Worm (Caenorhabditis elegans) whole organism, late embryonic: ENCODE data around the gene ethe-1.
A peak's percentile ranks its signal among the peaks of the same experiment; 100 is the strongest.

Source experiments
- C08G9.2 ChIP-seq: sonication (generic microtip); optimal IDR thresholded peaks from 2 replicates; lab custom pipeline; 2016; ENCODE audit warnings: mild to moderate bottlenecking, missing genetic modification characterization, moderate library complexity, missing compliant biosample characterization
- C38D4.7 ChIP-seq: fragments of 200-800 bp; sonication (Bioruptor generic); optimal IDR thresholded peaks from 2 replicates; lab custom pipeline; 2018; ENCODE audit warnings: mild to moderate bottlenecking, missing genetic modification characterization, moderate library complexity, missing compliant biosample characterization
- K02D7.2 ChIP-seq: sonication (generic microtip); optimal IDR thresholded peaks from 2 replicates; lab custom pipeline; 2017; ENCODE audit warnings: mild to moderate bottlenecking, missing genetic modification characterization, missing compliant biosample characterization
- K09A11.1 ChIP-seq: sonication (generic microtip); optimal IDR thresholded peaks from 2 replicates; lab custom pipeline; 2017; ENCODE audit warnings: antibody characterized with exemption, mild to moderate bottlenecking, missing genetic modification characterization, missing compliant biosample characterization; ENCODE audit not compliant: insufficient read depth
- Y22D7AL.16 ChIP-seq: sonication (generic microtip); optimal IDR thresholded peaks from 2 replicates; lab custom pipeline; 2016; ENCODE audit warnings: missing genetic modification characterization, missing compliant biosample characterization
- ama-1 ChIP-seq: fragments of 150-350 bp; optimal IDR thresholded peaks from 2 replicates; lab custom pipeline; 2014
- ceh-14 ChIP-seq: sonication (generic microtip); optimal IDR thresholded peaks from 2 replicates; lab custom pipeline; 2016; ENCODE audit warnings: missing genotype, missing genetic modification characterization, missing compliant biosample characterization
- ceh-19 ChIP-seq: fragments of 200-800 bp; sonication (Bioruptor generic); optimal IDR thresholded peaks from 2 replicates; lab custom pipeline; 2018; ENCODE audit warnings: mild to moderate bottlenecking, missing genetic modification characterization, missing compliant biosample characterization
- ceh-22 ChIP-seq: sonication (generic microtip); optimal IDR thresholded peaks from 2 replicates; lab custom pipeline; 2017; ENCODE audit warnings: missing biosample characterization, missing genetic modification characterization
- ceh-24 ChIP-seq: sonication (generic microtip); optimal IDR thresholded peaks from 2 replicates; lab custom pipeline; 2016; ENCODE audit warnings: mild to moderate bottlenecking, missing genetic modification characterization, missing compliant biosample characterization
- ceh-30 ChIP-seq: fragments of 150-350 bp; optimal IDR thresholded peaks from 2 replicates; lab custom pipeline; 2014; ENCODE audit warnings: missing biosample characterization, missing genetic modification characterization
- ceh-31 ChIP-seq: sonication (generic microtip); optimal IDR thresholded peaks from 2 replicates; lab custom pipeline; 2016; ENCODE audit warnings: missing genetic modification characterization, missing compliant biosample characterization
- ceh-45 ChIP-seq: fragments of 200-800 bp; sonication (Bioruptor generic); IDR thresholded peaks from 2 replicates; pipeline ENCODE4 v1.3.6; 2022; ENCODE audit warnings: missing genetic modification reagents, missing genetic modification characterization, missing compliant biosample characterization
- ceh-48 ChIP-seq: sonication (generic microtip); optimal IDR thresholded peaks from 2 replicates; lab custom pipeline; 2016; ENCODE audit warnings: missing genetic modification characterization, inconsistent platforms, missing compliant biosample characterization
- dve-1 ChIP-seq: sonication (generic microtip); optimal IDR thresholded peaks from 2 replicates; lab custom pipeline; 2017; ENCODE audit warnings: antibody characterized with exemption, mild to moderate bottlenecking, missing genetic modification characterization, missing compliant biosample characterization
- elt-2 ChIP-seq: sonication (generic microtip); optimal IDR thresholded peaks from 2 replicates; lab custom pipeline; 2016; ENCODE audit warnings: missing genetic modification reagents, missing genetic modification characterization, missing compliant biosample characterization
- elt-4 ChIP-seq: sonication (generic microtip); optimal IDR thresholded peaks from 2 replicates; lab custom pipeline; 2016; ENCODE audit warnings: missing genetic modification characterization, missing compliant biosample characterization
- fax-1 ChIP-seq: sonication (generic microtip); optimal IDR thresholded peaks from 2 replicates; lab custom pipeline; 2016; ENCODE audit warnings: missing genotype, missing genetic modification characterization, missing compliant biosample characterization
- fkh-10 ChIP-seq: fragments of 150-350 bp; optimal IDR thresholded peaks from 2 replicates; lab custom pipeline; 2014; ENCODE audit warnings: missing biosample characterization, missing genetic modification reagents, missing genetic modification characterization
- hlh-13 ChIP-seq: fragments of 200-800 bp; sonication (Bioruptor generic); optimal IDR thresholded peaks from 2 replicates; lab custom pipeline; 2018; ENCODE audit warnings: mild to moderate bottlenecking, missing genetic modification characterization, missing compliant biosample characterization
- hlh-6 ChIP-seq: sonication (generic microtip); optimal IDR thresholded peaks from 2 replicates; lab custom pipeline; 2016; ENCODE audit warnings: missing genotype, missing genetic modification characterization, missing compliant biosample characterization
- hlh-8 ChIP-seq: sonication (generic microtip); optimal IDR thresholded peaks from 2 replicates; lab custom pipeline; 2016; ENCODE audit warnings: missing genotype, missing genetic modification characterization, missing compliant biosample characterization
- madf-2 ChIP-seq: sonication (generic microtip); optimal IDR thresholded peaks from 2 replicates; lab custom pipeline; 2017; ENCODE audit warnings: missing genetic modification characterization, missing compliant biosample characterization
- mec-3 ChIP-seq: sonication (generic microtip); optimal IDR thresholded peaks from 2 replicates; lab custom pipeline; 2016; ENCODE audit warnings: borderline replicate concordance, missing genetic modification characterization, missing compliant biosample characterization
- nfya-1 ChIP-seq: sonication (generic microtip); optimal IDR thresholded peaks from 2 replicates; lab custom pipeline; 2017; ENCODE audit warnings: missing genetic modification characterization, mild to moderate bottlenecking, missing compliant biosample characterization, antibody characterized with exemption, moderate library complexity
- nhr-11 ChIP-seq: fragments of 150-350 bp; optimal IDR thresholded peaks from 2 replicates; lab custom pipeline; 2014; ENCODE audit warnings: missing biosample characterization, missing genetic modification characterization
- pat-9 ChIP-seq: fragments of 200-800 bp; sonication (Bioruptor generic); optimal IDR thresholded peaks from 2 replicates; lab custom pipeline; 2018; ENCODE audit warnings: mild to moderate bottlenecking, missing genetic modification characterization, moderate library complexity, missing compliant biosample characterization
- ref-2 ChIP-seq: sonication (generic microtip); optimal IDR thresholded peaks from 2 replicates; lab custom pipeline; 2016; ENCODE audit warnings: missing genetic modification characterization, missing compliant biosample characterization
- sox-2 ChIP-seq: fragments of 200-800 bp; sonication (Bioruptor generic); IDR thresholded peaks from 2 replicates; pipeline ENCODE4 v1.3.6; 2022; ENCODE audit warnings: missing genetic modification reagents, missing genetic modification characterization, missing compliant biosample characterization
- tbx-2 ChIP-seq: sonication (generic microtip); optimal IDR thresholded peaks from 2 replicates; lab custom pipeline; 2016; ENCODE audit warnings: missing genetic modification characterization, missing compliant biosample characterization
- tbx-7 ChIP-seq: sonication (generic microtip); optimal IDR thresholded peaks from 2 replicates; lab custom pipeline; 2016; ENCODE audit warnings: missing genotype, missing genetic modification characterization, missing compliant biosample characterization
- ttx-3 ChIP-seq: sonication (generic microtip); optimal IDR thresholded peaks from 2 replicates; lab custom pipeline; 2016; ENCODE audit warnings: missing genetic modification reagents, missing genetic modification characterization, missing compliant biosample characterization
- unc-42 ChIP-seq: sonication (generic microtip); optimal IDR thresholded peaks from 2 replicates; lab custom pipeline; 2016; ENCODE audit warnings: missing genotype, missing genetic modification characterization, missing compliant biosample characterization

Gene ethe-1

DNA sequence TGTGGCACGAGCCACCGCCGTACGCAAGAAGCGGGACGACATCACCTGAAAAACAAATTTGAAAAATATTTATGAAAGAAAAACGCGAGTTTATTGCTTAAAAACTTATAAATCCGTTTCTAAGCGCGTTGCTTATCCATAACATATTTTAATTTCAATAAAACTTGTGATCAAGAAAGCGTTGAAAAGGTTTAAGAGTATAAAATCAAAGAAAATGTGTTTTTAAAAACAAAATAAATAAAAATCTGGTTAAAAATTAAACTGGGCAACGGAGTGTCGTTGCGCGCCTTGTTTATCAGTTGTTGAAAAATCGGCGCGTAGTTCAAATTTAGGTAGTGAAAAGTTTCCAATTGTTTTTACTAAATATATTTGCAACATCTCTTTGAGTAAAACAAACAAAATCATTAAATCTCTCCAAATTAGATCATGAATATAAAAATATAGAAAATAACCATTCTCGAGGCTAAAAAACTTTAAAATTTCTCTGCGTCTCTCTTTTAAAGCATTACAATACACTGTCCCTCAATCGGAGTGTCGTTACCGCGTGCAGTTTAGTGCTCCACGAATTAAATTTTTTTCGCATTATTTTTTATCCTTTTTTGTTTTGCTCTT is 16.4 kb upstream of the ethe-1 start, which contains the start of gene ndua-5:
TSS of gene ndua-5 (minus strand) at position 51 of the 612 bp plus-strand sequence.
- TF ChIP-seq unc-42 (peak; percentile 60), ceh-48 (tag; lab: Kevin White, UChicago) (no peak), fax-1 (tag; lab: Kevin White, UChicago) (no peak), K02D7.2 (no peak), ceh-19 (GFP tag; lab: Kevin White, UChicago) (no peak)
- TF ChIP-seq, all 69 proteins: peak for 1

DNA sequence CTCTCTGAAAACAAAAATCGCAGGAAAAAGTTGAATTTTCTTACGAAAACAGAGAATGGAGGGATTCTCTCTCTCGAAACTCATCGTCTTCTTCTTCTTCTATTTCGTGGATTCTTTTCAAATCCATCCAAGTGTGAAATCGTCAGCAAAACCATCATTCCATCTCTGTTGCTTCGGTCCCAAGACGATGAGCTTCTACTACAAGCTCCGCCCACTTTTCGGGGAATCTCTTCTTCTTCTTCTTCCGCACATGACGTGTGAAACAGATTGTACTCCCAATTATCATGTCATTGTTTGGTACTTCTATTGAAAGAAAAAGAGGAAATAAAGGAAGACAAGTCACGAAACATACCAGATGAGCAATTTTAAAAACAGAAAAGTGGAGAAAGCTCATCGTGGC is 14.6 kb upstream of the ethe-1 start:
- TF ChIP-seq unc-42 (no peak), ceh-31 (tag; lab: Kevin White, UChicago) (peak; percentile 52), nhr-11 (tag; lab: Kevin White, UChicago) (no peak)

DNA sequence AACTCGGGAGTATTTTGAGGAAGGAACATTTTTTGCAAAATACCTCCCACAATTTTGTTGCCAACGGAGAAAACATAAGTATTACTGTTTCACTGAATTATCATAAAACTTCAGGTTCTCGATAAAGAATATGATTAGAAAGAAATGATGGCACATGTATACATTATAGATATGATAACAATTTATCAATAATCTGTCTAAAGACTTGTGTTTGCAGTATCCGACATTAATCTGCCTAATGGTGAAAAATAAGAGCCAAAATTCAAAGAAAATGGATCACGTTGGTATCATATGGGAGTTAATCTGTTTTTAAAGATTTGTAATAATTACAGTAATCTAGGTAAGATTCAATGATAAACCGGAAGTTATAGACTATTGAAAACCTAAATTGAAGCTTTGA is 12.1 kb upstream of the ethe-1 start:
- no peak for TF ChIP-seq nfya-1 (tag; lab: Kevin White, UChicago)
- peak; percentile 52 for TF ChIP-seq elt-2 (tag; lab: Kevin White, UChicago)

DNA sequence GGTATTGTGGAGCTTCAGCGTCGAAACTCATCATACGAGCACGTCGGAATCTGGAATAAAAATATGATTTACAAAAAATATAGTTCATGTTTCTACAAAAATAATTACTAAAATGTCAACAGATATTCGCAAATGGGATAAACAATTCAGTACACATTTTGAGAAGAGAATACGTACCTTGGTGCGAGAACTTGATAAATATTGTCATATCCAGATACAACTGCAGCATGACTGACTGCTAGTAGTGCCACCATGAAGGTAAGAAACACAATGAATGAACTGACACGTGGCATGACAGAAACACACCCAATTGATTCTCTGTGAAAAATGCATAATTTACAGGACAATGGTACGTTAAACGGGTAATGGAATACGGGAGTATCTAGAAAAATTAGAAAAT is 10.0 kb upstream of the ethe-1 start, which contains the start of gene nlp-35:
TSS of gene nlp-35 (minus strand) at position 319 of the 400 bp plus-strand sequence.
- TF ChIP-seq ref-2, result no peak
- TF ChIP-seq fkh-10 (GFP tag; lab: Kevin White, UChicago), result no peak
- no peak for TF ChIP-seq mec-3 (tag; lab: Kevin White, UChicago)
- no peak for TF ChIP-seq hlh-8 (tag; lab: Kevin White, UChicago)
- TF ChIP-seq C38D4.7 (GFP tag; lab: Kevin White, UChicago), result no peak
- TF ChIP-seq ceh-22 (tag; lab: Kevin White, UChicago), result no peak
- no peak for TF ChIP-seq madf-2 (tag; lab: Kevin White, UChicago)
- no peak for TF ChIP-seq elt-4 (tag; lab: Kevin White, UChicago)
- no peak for TF ChIP-seq hlh-13
- no peak for TF ChIP-seq sox-2 (GFP tag; lab: Robert Waterston, UW)

DNA sequence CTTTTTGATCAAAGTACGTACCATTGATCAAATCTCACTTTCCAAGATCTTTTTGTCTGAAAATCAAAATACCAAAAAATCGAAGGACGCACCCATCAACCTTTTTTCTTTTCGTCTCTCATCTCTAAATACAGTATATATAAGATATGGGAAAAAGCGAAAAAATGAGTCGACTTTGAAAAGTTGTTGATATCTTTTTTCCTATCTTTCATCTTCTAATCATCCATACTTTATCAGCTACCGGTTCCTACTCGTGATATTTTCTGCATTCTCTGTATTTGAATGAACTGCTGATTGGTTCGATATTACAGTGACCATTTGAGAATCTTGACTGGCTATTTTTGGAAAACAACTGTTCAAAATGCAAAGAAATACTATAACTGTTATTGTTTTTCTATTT is 8.3 kb upstream of the ethe-1 start, which contains the start of gene C33A12.19:
TSS of gene C33A12.19 (plus strand) at position 169 of the 400 bp plus-strand sequence.
- TF ChIP-seq dve-1 (tag; lab: Kevin White, UChicago), result no peak
- TF ChIP-seq Y22D7AL.16 (tag; lab: Kevin White, UChicago), result no peak
- TF ChIP-seq ceh-24 (tag; lab: Kevin White, UChicago), result no peak
- TF ChIP-seq tbx-7 (tag; lab: Kevin White, UChicago), result no peak
- no peak for TF ChIP-seq K09A11.1
- no peak for TF ChIP-seq ceh-30 (tag; lab: Kevin White, UChicago)
- no peak for TF ChIP-seq nfya-1 (tag; lab: Kevin White, UChicago)

DNA sequence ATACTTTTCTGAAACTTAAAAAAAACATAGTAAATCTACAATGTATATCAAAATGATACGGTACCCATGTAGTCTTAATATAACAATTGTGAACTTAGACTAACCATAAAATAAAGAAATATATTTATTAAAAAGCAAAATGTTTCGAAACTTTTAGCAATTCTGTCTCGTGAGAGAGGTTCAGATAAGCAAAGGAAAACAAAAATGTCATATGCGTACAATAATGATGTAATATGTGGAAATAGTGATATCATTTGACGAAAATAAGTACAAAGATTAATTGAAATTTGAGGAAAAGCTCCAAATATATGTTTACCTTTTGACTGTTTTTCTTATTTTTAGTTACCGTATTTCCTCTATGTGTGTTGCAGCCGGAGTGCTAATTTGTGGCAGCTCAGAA is 5.6 kb upstream of the ethe-1 start:
- no peak for TF ChIP-seq C08G9.2
- TF ChIP-seq mec-3 (tag; lab: Kevin White, UChicago), result no peak
- TF ChIP-seq ceh-24 (tag; lab: Kevin White, UChicago), result no peak
- TF ChIP-seq K09A11.1, result no peak
- no peak for TF ChIP-seq ama-1 (lab: Kevin White, UChicago)
- TF ChIP-seq Y22D7AL.16 (tag; lab: Kevin White, UChicago), result no peak
- TF ChIP-seq pat-9 (tag; lab: Kevin White, UChicago), result no peak
- TF ChIP-seq ttx-3 (tag; lab: Kevin White, UChicago), result no peak
- no peak for TF ChIP-seq ceh-14 (tag; lab: Kevin White, UChicago)
- TF ChIP-seq ceh-45 (GFP tag; lab: Robert Waterston, UW), result no peak
- no peak for TF ChIP-seq hlh-6 (tag; lab: Kevin White, UChicago)
- no peak for TF ChIP-seq tbx-2 (tag; lab: Kevin White, UChicago)
